Fruit fly (Drosophila melanogaster): Measurements from ENCODE around the gene Osi6.

Osi6 gene

DNA sequence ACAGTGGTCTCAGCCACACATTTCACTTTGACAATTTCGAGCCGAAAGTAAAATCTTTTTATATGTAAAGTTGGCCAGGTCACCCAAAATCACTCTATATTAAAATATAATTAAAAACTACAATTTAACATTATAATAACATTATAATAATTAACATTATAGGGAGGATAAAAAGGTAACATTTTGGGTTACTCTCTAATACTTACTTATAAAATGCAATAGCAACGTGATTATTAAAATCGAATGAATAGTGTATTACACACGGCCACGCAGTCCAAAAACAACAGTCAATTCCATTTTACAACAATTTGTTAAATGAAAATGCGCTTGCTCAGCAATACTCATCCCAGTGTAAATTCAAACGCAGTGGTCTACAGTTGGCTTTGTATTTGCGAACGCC lies 12.4 kb upstream of the Osi6 start:
- TF ChIP-seq CG14711 (tag; optimal IDR thresholded peaks at IDR 0.05) (no peak), CG1620 (GFP tag; optimal IDR thresholded peaks at IDR 0.05) (no peak), tj (GFP tag; optimal IDR thresholded peaks at IDR 0.05) (no peak), Hr96 (GFP tag; optimal IDR thresholded peaks at IDR 0.05) (no peak), CG7045 (GFP tag; optimal IDR thresholded peaks at IDR 0.05) (no peak), Clk (GFP tag; optimal IDR thresholded peaks at IDR 0.05) (no peak), CG33017 (tag; optimal IDR thresholded peaks at IDR 0.05) (no peak), CG12768 (GFP tag; optimal IDR thresholded peaks at IDR 0.05) (no peak), toe (GFP tag; optimal IDR thresholded peaks at IDR 0.05) (no peak), CG11617 (GFP tag; optimal IDR thresholded peaks at IDR 0.05) (no peak), ovo (GFP tag; optimal IDR thresholded peaks at IDR 0.05) (no peak), CG5204 (GFP tag; optimal IDR thresholded peaks at IDR 0.05) (no peak), Mnt (GFP tag; optimal IDR thresholded peaks at IDR 0.05) (no peak), Crg-1 (GFP tag; optimal IDR thresholded peaks at IDR 0.05) (no peak), cic (GFP tag; optimal IDR thresholded peaks at IDR 0.05) (no peak), pad (GFP tag; optimal IDR thresholded peaks at IDR 0.05) (no peak), CG7101 (tag; optimal IDR thresholded peaks at IDR 0.05) (no peak)

dm6 chr3R:6226156-6226555 lies 8.4 kb upstream of the Osi6 start:
- TF ChIP-seq pad (GFP tag; optimal IDR thresholded peaks at IDR 0.05), result no peak
- TF ChIP-seq Crg-1 (GFP tag; optimal IDR thresholded peaks at IDR 0.05), result no peak
- TF ChIP-seq CG11617 (GFP tag; optimal IDR thresholded peaks at IDR 0.05), result no peak
- no peak for TF ChIP-seq Mnt (GFP tag; optimal IDR thresholded peaks at IDR 0.05)
- TF ChIP-seq Hr96 (GFP tag; optimal IDR thresholded peaks at IDR 0.05), result no peak
- TF ChIP-seq kay (GFP tag; ENCODE audit: borderline replicate concordance), result no peak
- no peak for TF ChIP-seq CG7101 (tag; optimal IDR thresholded peaks at IDR 0.05)
- TF ChIP-seq CG7045 (GFP tag; optimal IDR thresholded peaks at IDR 0.05), result no peak
- no peak for TF ChIP-seq tj (GFP tag; optimal IDR thresholded peaks at IDR 0.05)
- TF ChIP-seq ovo (GFP tag; optimal IDR thresholded peaks at IDR 0.05), result no peak

DNA sequence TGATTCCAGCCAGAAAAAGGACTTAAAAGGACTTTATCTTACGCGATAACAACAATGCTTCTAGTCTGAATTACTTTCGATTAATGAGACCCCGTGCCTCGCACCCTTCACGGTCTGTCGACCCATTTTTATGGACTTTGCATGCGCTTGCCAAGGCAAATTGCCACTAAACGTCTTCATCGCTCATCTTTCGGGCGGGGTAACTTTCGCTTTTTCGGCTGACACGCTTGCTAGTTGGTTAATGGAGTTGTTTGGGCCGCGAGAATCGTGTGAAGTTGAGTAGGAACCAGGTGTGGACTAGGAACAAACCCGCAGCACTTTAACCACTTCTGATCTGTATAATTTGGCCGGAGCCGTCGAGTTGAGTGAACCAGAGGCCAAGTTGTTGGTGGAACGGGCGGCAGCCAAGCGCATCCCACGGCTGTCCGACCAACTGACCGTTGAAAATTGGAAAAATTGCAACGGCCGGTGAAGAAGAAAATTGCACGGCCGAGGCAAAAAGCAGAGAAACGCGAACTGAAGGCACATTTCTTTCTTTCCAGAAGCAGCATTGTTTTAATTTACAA lies 7.4 kb upstream of the Osi6 start, which contains the start of gene Osi5:
Osi5 (plus strand) TSS at position 516 of the 566 bp plus-strand sequence.
- TF ChIP-seq CG1620 (GFP tag; optimal IDR thresholded peaks at IDR 0.05) (no peak), Crg-1 (GFP tag; optimal IDR thresholded peaks at IDR 0.05) (no peak), Clk (GFP tag; optimal IDR thresholded peaks at IDR 0.05) (no peak), kay (GFP tag; ENCODE audit: borderline replicate concordance) (no peak), toe (GFP tag; optimal IDR thresholded peaks at IDR 0.05) (no peak), CG14711 (tag; optimal IDR thresholded peaks at IDR 0.05) (no peak)

- TF ChIP-seq toe (GFP tag; optimal IDR thresholded peaks at IDR 0.05) (no peak), Hr96 (GFP tag; optimal IDR thresholded peaks at IDR 0.05) (no peak)
Measured at dm6 chr3R:6229055-6229841, 5.3 kb upstream of the Osi6 start.

dm6 chr3R:6230298-6230697 lies 4.2 kb upstream of the Osi6 start:
- no peak for TF ChIP-seq Clk (GFP tag; optimal IDR thresholded peaks at IDR 0.05)
- no peak for TF ChIP-seq pad (GFP tag; optimal IDR thresholded peaks at IDR 0.05)
- TF ChIP-seq CG12768 (GFP tag; optimal IDR thresholded peaks at IDR 0.05), result no peak
- no peak for TF ChIP-seq kay (GFP tag; ENCODE audit: borderline replicate concordance)
- no peak for TF ChIP-seq Crg-1 (GFP tag; optimal IDR thresholded peaks at IDR 0.05)
- TF ChIP-seq CG14711 (tag; optimal IDR thresholded peaks at IDR 0.05), result no peak

DNA sequence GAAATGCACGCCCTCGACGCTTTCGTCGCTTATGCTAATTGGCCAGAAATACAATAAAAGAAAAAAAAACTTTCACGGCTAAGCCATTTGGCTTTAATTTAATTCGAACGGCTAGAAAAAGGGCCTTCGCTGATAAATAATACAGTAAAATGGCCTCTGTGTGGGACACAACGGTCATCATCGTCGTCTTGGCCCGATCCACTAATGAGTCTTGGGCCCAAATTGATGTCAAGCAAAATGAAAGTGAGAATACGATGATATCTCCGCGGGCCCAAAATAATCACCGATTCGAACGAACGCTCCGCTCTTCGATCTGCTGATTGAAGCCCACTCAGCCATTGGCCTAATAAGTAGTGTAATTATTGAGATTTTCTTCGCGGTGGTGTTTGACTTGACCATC lies 3.1 kb upstream of the Osi6 start:
- TF ChIP-seq toe (GFP tag; optimal IDR thresholded peaks at IDR 0.05), result no peak
- TF ChIP-seq CG12768 (GFP tag; optimal IDR thresholded peaks at IDR 0.05), result no peak
- no peak for TF ChIP-seq CG7045 (GFP tag; optimal IDR thresholded peaks at IDR 0.05)
- TF ChIP-seq pad (GFP tag; optimal IDR thresholded peaks at IDR 0.05), result no peak
- TF ChIP-seq cnc (optimal IDR thresholded peaks at IDR 0.05), result no peak
- no peak for TF ChIP-seq CG14711 (tag; optimal IDR thresholded peaks at IDR 0.05)
- no peak for TF ChIP-seq tj (GFP tag; optimal IDR thresholded peaks at IDR 0.05)
- TF ChIP-seq CG5204 (GFP tag; optimal IDR thresholded peaks at IDR 0.05), result no peak
- TF ChIP-seq Mnt (GFP tag; optimal IDR thresholded peaks at IDR 0.05), result no peak
- TF ChIP-seq CG11617 (GFP tag; optimal IDR thresholded peaks at IDR 0.05), result no peak
- TF ChIP-seq CG7101 (tag; optimal IDR thresholded peaks at IDR 0.05), result no peak
- TF ChIP-seq Clk (GFP tag; optimal IDR thresholded peaks at IDR 0.05), result no peak
- no peak for TF ChIP-seq Hr96 (GFP tag; optimal IDR thresholded peaks at IDR 0.05)
- no peak for TF ChIP-seq ovo (GFP tag; optimal IDR thresholded peaks at IDR 0.05)

dm6 chr3R:6233104-6233503 lies 1.4 kb upstream of the Osi6 start:
- TF ChIP-seq CG5204 (GFP tag; optimal IDR thresholded peaks at IDR 0.05) (peak; percentile 7), kay (GFP tag; ENCODE audit: borderline replicate concordance) (no peak), Mnt (GFP tag; optimal IDR thresholded peaks at IDR 0.05) (no peak)

All from whole organism, adult.